Worm (Caenorhabditis elegans): ENCODE measurements around the gene C07G1.15.
"Not testable (repeated sequence)": the region's sequence is repeated elsewhere in the genome, so short reads cannot be mapped to it uniquely, and the experiment has no call there.

The C07G1.15 gene

DNA sequence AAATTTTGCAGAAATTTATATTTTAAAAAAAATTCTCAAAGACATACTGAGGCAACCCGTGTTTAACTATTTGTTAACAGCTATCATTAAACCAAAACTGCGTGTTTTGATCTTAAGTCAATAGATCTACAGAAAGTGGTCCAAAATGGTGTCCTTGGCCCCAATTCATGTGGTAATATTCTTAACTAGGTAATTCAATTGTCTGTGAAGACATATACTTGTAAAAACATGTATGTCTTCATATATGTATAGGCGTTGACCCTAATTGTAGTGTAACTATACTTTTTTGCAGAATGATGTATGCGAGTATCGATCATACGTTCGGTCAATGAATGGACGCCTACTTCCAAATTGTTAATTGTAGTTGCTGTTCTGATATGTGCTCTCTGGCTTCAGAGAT lies at the start of gene C07G1.15:
C07G1.15 (plus strand) TSS at position 301 of the 400 bp plus-strand sequence.
- TF ChIP-seq unc-62 (GFP tag; optimal IDR thresholded peaks at IDR 0.05), result no peak

DNA sequence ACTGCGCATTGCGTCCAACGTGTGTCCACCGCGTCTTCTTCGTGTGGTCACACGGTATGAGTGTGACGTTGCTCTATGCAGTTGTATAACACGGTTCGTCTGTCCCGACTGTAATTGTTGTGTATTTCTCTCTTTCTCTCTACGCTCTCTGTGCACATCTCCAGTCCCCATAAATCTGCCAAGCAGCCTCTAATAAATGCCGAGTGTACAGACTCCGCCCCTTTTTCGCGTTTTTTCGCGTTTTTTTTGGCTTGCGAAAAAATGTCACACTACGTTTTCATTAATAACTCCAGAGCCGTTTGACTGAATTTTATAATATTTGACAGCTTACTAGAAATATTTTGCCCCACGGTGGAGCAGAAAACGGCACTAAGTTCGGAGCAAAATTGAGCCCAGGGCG lies 47.4 kb upstream of the C07G1.15 start, which contains the start of gene erp-44.3:
erp-44.3 (plus strand) TSS at position 301 of the 400 bp plus-strand sequence.
- TF ChIP-seq unc-62 (GFP tag; optimal IDR thresholded peaks at IDR 0.05), result not testable (repeated sequence)

DNA sequence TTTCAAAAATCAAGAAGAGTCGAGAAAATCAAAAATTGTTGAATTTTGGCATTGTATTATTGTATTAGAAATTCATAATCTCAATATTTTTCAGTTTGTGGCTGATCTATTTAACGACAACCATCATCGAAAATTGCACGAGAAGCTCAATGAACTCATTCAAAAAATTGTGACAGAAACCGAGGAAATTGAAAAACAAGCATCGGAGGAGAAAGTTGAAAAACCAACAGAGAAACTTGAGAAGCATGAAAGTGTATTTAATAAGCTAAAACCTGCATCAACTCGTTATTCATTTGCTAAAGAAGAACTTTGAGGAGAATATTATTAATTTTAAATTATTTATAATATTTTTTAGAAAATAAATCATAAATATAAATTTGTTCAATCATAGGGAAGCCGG lies 42.9 kb upstream of the C07G1.15 start, which contains the start of gene ceph-41:
ceph-41 (plus strand) TSS at position 301 of the 400 bp plus-strand sequence.
- no peak for TF ChIP-seq unc-62 (GFP tag; optimal IDR thresholded peaks at IDR 0.05)

DNA sequence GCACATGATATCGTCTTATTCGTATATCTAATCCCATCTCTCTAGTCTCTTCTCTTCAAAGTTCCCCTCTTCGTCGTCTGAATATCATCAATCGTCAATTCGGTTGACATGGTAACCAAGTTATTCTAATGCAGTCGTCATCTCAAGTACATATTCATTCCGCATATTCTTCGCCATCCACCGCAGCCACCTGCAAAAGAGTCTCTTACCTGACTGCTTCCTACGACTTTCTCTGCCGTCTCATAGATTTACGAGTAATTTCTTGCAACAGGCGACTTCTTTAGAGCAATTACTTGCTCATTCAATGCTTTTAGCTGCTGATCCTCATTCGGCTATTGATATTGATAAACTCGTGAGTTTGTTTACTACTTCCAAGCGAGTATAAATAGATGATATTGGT lies 42.3 kb upstream of the C07G1.15 start:
- no peak for TF ChIP-seq unc-62 (GFP tag; optimal IDR thresholded peaks at IDR 0.05)

DNA sequence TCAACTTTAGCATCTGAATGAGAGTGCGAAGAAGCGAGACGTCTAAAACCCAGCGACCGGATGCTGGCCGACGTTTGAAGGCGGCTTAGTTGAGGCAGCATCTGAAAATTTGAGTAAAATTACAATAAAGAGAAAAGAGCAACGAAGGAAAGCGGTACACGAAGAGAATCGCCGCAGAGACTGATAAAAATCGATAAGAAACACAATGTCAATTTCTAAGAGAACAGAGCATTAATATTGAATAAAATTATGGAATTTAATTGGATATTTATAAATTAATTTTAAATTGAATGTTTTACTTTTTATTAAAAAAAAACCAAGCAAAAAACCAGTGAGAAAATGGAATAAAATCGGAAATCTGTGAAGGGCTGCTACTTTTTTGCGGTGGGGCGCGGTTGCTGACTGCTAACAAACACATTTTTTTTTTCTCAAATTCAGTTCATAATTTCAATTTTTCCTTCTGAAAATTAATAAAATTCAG lies 39.6 kb upstream of the C07G1.15 start, which contains the start of the genes ndub-11 and moc-3:
ndub-11 (minus strand) TSS at position 101 of the 481 bp plus-strand sequence.
moc-3 (plus strand) TSS at position 431 of the 481 bp plus-strand sequence.
- TF ChIP-seq unc-62 (GFP tag; optimal IDR thresholded peaks at IDR 0.05), result no peak

DNA sequence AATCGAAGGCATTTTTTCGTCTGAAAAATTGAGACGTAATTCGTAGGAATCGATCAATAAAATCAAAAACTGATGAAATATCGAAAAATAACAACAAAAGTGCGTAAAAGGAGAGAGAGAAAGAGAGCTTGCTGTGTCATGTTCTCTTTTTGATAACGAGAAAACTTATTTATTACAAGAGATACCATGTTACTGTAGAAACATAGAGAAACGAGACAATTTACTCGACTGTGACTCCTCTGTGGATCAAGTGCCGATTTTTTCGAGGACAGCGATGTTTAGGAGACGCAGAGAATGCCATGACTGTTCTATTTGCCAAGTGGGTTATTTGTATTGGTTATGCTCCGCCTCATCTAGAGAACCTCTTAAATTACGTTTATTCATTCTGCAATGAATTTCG lies 36.2 kb upstream of the C07G1.15 start, which contains the start of gene sph-1:
sph-1 (minus strand) TSS at position 23 of the 400 bp plus-strand sequence.
- TF ChIP-seq unc-62 (GFP tag; optimal IDR thresholded peaks at IDR 0.05), result no peak

DNA sequence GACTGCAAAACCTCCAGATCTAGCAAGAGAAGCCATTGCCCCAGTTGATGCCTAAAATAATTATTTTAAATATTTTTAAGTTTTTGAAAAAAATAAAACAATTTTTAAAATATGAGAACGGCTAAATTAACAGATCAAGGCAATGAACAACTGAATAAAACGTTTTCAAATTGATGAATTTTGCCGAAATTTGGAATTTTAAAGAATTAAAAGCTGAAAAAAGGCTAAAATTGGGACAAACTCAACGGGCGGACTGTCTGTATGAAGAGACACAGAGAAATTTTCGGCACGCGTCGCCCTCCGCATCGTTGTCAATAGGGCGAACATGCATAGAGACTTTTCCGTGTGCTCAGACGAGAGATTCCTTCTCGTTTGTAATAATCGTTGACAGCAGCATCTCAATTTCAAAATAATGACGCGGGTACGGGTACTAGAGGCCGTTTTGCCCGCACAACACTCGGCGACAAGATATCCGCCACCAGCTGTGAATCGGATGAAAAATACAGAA lies 33.7 kb upstream of the C07G1.15 start, which contains the start of the genes isp-1 and islo-1:
isp-1 (minus strand) TSS at position 51 of the 508 bp plus-strand sequence.
islo-1 (plus strand) TSS at position 385 of the 508 bp plus-strand sequence.
- no peak for TF ChIP-seq unc-62 (GFP tag; optimal IDR thresholded peaks at IDR 0.05)

DNA sequence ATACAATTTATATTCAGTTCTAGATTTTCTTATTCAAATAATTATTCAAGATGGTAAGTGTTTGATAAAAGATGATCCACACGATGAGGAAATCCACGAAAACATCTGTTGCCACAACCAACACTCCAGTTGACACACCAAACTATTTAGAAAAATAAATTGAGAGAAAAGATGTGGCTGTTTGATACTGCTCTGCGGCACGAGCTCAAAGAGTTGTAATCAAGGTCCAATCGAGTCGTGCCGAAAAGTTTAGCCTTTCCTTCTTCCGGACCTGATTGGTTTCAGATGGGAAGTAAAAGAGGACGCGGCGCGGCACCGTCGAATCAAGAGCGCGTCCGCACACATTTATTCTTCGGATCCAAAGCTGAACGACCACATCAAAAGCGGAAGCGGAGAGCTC lies 33.2 kb upstream of the C07G1.15 start:
- TF ChIP-seq unc-62 (GFP tag; optimal IDR thresholded peaks at IDR 0.05), result no peak

DNA sequence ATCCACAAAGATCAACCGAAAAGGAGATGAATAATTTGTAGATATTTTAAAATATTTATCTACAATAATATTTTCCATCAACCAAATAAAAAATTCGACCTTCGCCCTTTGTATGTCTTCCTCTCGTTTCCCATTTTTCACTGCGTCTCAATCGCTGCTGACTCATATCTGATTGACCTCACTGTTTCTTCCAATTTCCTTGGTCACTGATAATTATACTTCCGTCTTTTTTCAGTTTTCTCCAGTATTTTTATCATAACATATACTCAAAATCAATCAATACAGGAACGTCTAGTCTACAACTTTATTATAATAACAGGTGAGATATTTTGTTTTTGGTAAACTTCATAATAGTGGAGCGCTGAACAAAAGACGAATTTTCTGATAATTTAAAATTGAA lies 30.8 kb upstream of the C07G1.15 start, which contains the start of gene pmk-3:
pmk-3 (plus strand) TSS at position 236 of the 400 bp plus-strand sequence.
- no peak for TF ChIP-seq unc-62 (GFP tag; optimal IDR thresholded peaks at IDR 0.05)

DNA sequence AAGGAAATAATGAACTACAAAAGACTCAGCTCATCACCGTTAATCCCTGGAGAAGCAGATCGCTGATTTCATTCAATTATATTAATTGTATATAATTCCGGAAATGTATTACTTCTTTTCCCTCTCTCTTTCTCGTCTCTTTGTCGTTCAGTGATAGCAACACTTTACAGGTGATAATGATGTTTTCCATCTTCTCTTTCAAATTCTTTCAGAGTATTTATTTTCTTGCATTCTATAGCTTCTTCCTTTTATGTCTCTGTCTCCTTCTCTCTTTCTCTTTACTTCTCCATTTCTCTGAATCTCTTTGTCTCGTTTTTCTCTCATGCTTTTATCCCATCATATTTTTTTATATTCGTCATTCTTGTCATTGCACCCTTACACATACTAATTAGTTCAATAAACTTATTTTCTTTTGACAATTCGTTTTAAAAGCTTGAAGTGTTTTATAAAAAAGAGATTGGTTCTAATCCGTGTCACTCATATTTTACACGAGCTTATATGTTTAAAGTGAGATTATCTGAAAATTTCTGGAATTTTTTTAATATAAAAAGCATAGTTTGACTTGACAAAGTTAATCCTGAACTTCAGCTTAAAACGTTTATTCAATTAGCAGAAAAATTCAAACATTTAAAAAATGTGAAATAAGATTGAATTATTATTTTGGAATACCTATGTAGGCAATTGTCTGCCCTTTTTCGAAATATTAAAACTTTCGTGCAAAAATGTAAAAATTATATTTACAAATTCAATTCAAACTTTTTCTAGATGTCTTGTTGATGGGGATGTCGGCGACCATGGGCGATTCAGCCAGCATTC lies 26.8 kb upstream of the C07G1.15 start, which contains the start of gene pmk-2:
pmk-2 (plus strand) TSS at position 766 of the 816 bp plus-strand sequence.
- no peak for TF ChIP-seq unc-62 (GFP tag; optimal IDR thresholded peaks at IDR 0.05)

DNA sequence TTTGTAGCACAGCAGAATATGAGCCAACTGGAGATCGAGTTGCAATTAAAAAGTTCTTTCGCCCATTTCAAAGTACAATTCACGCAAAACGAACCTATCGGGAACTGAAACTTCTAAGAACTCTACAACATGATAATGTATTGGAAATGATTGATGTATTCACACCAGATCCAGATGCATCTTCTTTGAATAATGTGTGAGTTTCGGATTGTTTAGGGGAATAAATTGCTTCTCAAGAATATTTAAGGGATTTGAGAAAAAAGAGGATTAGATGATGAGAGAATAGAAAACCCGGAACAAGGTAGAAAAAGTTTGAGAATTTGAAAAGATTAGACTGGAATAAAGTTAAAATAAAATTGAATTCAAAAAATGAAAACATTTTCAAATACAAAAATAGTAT lies 25.4 kb upstream of the C07G1.15 start:
- TF ChIP-seq unc-62 (GFP tag; optimal IDR thresholded peaks at IDR 0.05), result no peak

DNA sequence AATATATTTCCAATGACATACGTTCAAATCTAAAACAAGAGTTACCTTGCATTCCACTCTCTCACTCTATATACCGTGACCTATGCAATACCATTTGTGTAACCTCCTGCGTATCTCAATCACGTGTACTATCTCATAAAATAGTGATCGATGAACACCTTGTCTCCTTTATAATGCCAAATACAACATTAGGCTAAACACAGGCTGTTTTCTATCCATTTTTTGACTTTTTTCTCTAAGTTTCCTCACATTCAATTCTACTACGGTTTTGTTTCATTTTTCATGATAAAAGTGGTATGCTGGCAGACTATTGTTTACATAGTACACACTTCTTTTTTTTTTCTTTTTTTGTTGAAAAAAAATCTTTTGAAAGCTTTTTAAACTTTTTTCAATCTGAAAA lies 23.5 kb upstream of the C07G1.15 start:
- no peak for TF ChIP-seq unc-62 (GFP tag; optimal IDR thresholded peaks at IDR 0.05)

DNA sequence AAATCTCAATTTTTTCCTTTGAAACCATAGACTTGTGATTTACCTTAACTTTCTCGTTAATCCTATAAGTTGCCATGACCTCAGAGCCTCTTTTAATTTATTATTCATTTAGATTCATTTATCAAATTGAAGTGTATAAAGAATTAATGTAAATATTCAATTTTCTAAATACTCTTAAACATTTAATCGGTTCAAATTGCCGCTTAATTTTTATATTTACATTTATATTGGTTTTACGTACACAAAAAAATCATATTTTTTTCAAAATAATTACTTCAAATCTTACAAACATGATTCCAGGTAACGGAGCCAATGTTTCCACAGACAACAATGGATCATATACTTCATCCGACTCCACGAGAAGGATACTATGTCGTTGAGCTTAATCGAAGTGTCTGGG lies 21.3 kb upstream of the C07G1.15 start, which contains the start of gene pmk-1:
pmk-1 (plus strand) TSS at position 301 of the 400 bp plus-strand sequence.
- TF ChIP-seq unc-62 (GFP tag; optimal IDR thresholded peaks at IDR 0.05), result no peak

DNA sequence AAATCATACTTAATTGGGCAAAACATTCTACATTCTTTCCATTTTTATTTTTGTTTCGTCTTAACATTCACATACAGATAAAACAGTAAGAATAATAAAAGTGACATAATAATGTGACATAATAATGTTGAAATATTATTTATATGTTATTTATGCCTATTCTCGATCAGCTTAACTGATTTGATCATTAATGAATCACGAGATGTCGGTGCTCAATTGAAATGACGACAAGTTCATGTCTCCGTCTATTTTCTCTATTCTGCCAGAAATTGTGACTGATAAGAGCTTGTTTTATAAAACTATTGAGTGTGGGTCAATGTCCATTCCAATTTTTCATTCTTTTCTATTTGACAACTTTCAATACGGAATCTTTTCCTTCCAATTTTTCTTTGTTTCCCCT lies 18.1 kb upstream of the C07G1.15 start:
- no peak for TF ChIP-seq unc-62 (GFP tag; optimal IDR thresholded peaks at IDR 0.05)

DNA sequence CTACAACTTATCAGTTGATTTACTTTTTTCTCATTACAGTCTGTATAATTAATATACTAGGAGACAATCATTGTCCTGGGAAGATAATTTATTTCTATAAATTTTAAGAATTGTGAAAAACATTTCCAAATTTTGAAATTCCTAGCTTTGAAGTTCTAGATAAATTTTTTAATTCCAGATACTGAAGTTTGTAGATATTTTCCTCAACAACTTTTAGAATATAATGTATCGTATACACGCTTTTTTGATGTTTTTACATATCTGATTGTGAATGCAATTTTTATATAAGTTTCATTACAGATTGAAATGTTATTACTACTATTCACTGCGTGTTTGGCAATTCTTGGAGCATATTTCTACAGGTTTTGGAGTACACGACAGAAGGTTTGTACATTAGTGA lies 17.6 kb upstream of the C07G1.15 start, which contains the start of gene faah-2:
faah-2 (plus strand) TSS at position 301 of the 400 bp plus-strand sequence.
- no peak for TF ChIP-seq unc-62 (GFP tag; optimal IDR thresholded peaks at IDR 0.05)

DNA sequence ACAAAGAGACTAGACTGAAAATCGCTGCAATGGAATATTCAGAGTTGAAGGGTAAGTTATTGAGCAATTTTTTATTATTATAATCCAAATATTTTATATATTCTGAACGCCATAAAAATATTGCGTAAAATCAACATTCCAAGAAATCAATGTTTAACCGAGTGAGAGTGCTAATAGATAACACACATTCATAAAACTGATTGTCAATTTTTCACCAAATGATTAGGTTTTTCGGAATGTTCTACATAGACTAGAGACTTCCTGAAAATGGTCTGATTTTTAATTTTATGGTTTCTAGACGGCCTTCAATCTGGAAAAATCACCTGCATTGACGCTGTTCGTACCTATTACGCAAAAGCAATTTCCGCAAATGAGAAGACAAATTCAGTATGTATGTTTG lies 17.1 kb upstream of the C07G1.15 start:
- TF ChIP-seq unc-62 (GFP tag; optimal IDR thresholded peaks at IDR 0.05), result no peak

Data from whole organism, dauer.